Fruit fly (Drosophila melanogaster) whole organism, embryonic: ENCODE data around the gene CtBP.
A peak's percentile ranks its signal among the peaks of the same experiment; 100 is the strongest.

ENCODE experiments used
- Bgb ChIP-seq: fragments of 200-800 bp; sonication (Bioruptor generic); IDR thresholded peaks from 2 replicates; pipeline ENCODE4 v1.3.6; 2022; ENCODE audit warnings: missing biosample characterization, missing genetic modification characterization; ENCODE audit not compliant: partially characterized antibody
- CG11504 ChIP-seq: fragments of 200-800 bp; sonication (Bioruptor generic); optimal IDR thresholded peaks from 3 replicates; lab custom pipeline; 2019; ENCODE audit warnings: missing biosample characterization, mild to moderate bottlenecking, missing genetic modification characterization, moderate library complexity
- CG12942 ChIP-seq: fragments of 200-800 bp; sonication (Bioruptor generic); optimal IDR thresholded peaks from 3 replicates; lab custom pipeline; 2016; ENCODE audit warnings: missing biosample characterization, missing genetic modification characterization
- CG13424 ChIP-seq: fragments of 200-800 bp; sonication (Bioruptor generic); optimal IDR thresholded peaks from 2 replicates; lab custom pipeline; 2019; ENCODE audit warnings: missing biosample characterization, mild to moderate bottlenecking, missing genetic modification characterization, moderate library complexity
- CG1602 ChIP-seq: fragments of 200-800 bp; sonication (Bioruptor generic); optimal IDR thresholded peaks from 3 replicates; lab custom pipeline; 2016; ENCODE audit warnings: missing biosample characterization, missing genetic modification characterization
- CG17568 ChIP-seq: fragments of 200-800 bp; sonication (Bioruptor generic); optimal IDR thresholded peaks from 2 replicates; lab custom pipeline; 2018; ENCODE audit warnings: missing biosample characterization, mild to moderate bottlenecking, missing genetic modification characterization, moderate library complexity
- CG18011 ChIP-seq: fragments of 200-800 bp; sonication (Bioruptor generic); optimal IDR thresholded peaks from 2 replicates; lab custom pipeline; 2017; ENCODE audit warnings: missing biosample characterization, missing genetic modification characterization, mild to moderate bottlenecking, moderate library complexity, missing genotype
- CG2202 ChIP-seq: fragments of 200-800 bp; sonication (Bioruptor generic); optimal IDR thresholded peaks from 2 replicates; lab custom pipeline; 2018; ENCODE audit warnings: missing biosample characterization, mild to moderate bottlenecking, missing genetic modification characterization
- CG3281 ChIP-seq: fragments of 200-800 bp; sonication (Bioruptor generic); optimal IDR thresholded peaks from 3 replicates; lab custom pipeline; 2017; ENCODE audit warnings: missing biosample characterization, mild to moderate bottlenecking, missing genetic modification characterization
- CG34376 ChIP-seq: fragments of 200-800 bp; sonication (Bioruptor generic); optimal IDR thresholded peaks from 2 replicates; lab custom pipeline; 2018; ENCODE audit warnings: missing biosample characterization, mild to moderate bottlenecking, missing genetic modification characterization
- CG4404 ChIP-seq: fragments of 200-800 bp; sonication (Bioruptor generic); IDR thresholded peaks from 2 replicates; pipeline ENCODE4 v1.3.6; 2022; ENCODE audit warnings: missing biosample characterization, missing genetic modification characterization
- CG4707 ChIP-seq: fragments of 200-800 bp; sonication (Bioruptor generic); optimal IDR thresholded peaks from 2 replicates; lab custom pipeline; 2018; ENCODE audit warnings: missing biosample characterization, mild to moderate bottlenecking, missing genetic modification characterization, moderate library complexity
- CG6813 ChIP-seq: fragments of 200-800 bp; sonication (Bioruptor generic); optimal IDR thresholded peaks from 2 replicates; lab custom pipeline; 2017; ENCODE audit warnings: missing biosample characterization, missing genetic modification characterization, mild to moderate bottlenecking, moderate library complexity, missing genetic modification reagents
- CG7987 ChIP-seq: fragments of 200-800 bp; sonication (Bioruptor generic); optimal IDR thresholded peaks from 2 replicates; lab custom pipeline; 2018; ENCODE audit warnings: missing biosample characterization, mild to moderate bottlenecking, missing genetic modification characterization, moderate library complexity
- CG8281 ChIP-seq: fragments of 200-800 bp; sonication (Bioruptor generic); optimal IDR thresholded peaks from 2 replicates; lab custom pipeline; 2018; ENCODE audit warnings: missing biosample characterization, mild to moderate bottlenecking, missing genetic modification characterization, moderate library complexity
- CG8924 ChIP-seq: fragments of 200-800 bp; optimal IDR thresholded peaks from 3 replicates; lab custom pipeline; 2019; ENCODE audit warnings: missing biosample characterization, mild to moderate bottlenecking, missing genetic modification characterization, moderate library complexity
- CG9437 ChIP-seq: fragments of 200-800 bp; sonication (Bioruptor generic); optimal IDR thresholded peaks from 2 replicates; lab custom pipeline; 2018; ENCODE audit warnings: missing biosample characterization, mild to moderate bottlenecking, missing genetic modification characterization
- CG9727 ChIP-seq: fragments of 200-800 bp; sonication (Bioruptor generic); optimal IDR thresholded peaks from 3 replicates; lab custom pipeline; 2017; ENCODE audit warnings: missing biosample characterization, mild to moderate bottlenecking, missing genetic modification characterization
- CrebB ChIP-seq: fragments of 200-800 bp; sonication (Bioruptor generic); optimal IDR thresholded peaks from 3 replicates; lab custom pipeline; 2018; ENCODE audit warnings: missing biosample characterization, mild to moderate bottlenecking, missing genetic modification characterization
- Dek ChIP-seq: fragments of 200-800 bp; sonication (Bioruptor generic); optimal IDR thresholded peaks from 3 replicates; lab custom pipeline; 2019; ENCODE audit warnings: missing biosample characterization, mild to moderate bottlenecking, missing genetic modification characterization, moderate library complexity
- Dip3 ChIP-seq: fragments of 200-800 bp; sonication (Bioruptor generic); optimal IDR thresholded peaks from 3 replicates; lab custom pipeline; 2016; ENCODE audit warnings: missing biosample characterization, missing genetic modification characterization
- Eip74EF ChIP-seq, 2 experiments: fragments of 200-800 bp in 1 of 2; fragments of >200 bp in 1 of 2; sonication (Bioruptor generic) in 1 of 2; optimal IDR thresholded peaks; 2 replicates each; lab custom pipeline; 2017 to 2019; ENCODE audit warnings: missing biosample characterization in 2 of 2, missing genetic modification characterization in 2 of 2, mild to moderate bottlenecking in 1 of 2, moderate library complexity in 1 of 2
- Fer1 ChIP-seq: fragments of 200-800 bp; sonication (Bioruptor generic); optimal IDR thresholded peaks from 2 replicates; lab custom pipeline; 2017; ENCODE audit warnings: missing biosample characterization, mild to moderate bottlenecking, missing genetic modification characterization
- Gsc ChIP-seq: fragments of 200-800 bp; sonication (Bioruptor generic); IDR thresholded peaks from 2 replicates; pipeline ENCODE4 v1.3.6; 2022; ENCODE audit warnings: missing biosample characterization, missing genetic modification characterization
- HmgD ChIP-seq: fragments of 200-800 bp; sonication (Bioruptor generic); optimal IDR thresholded peaks from 3 replicates; lab custom pipeline; 2016; ENCODE audit warnings: missing biosample characterization, missing genetic modification characterization
- HmgZ ChIP-seq: fragments of 200-800 bp; sonication (Bioruptor generic); optimal IDR thresholded peaks from 2 replicates; lab custom pipeline; 2018; ENCODE audit warnings: missing biosample characterization, mild to moderate bottlenecking, missing genetic modification characterization
- MTF-1 ChIP-seq: fragments of 200-800 bp; sonication (Bioruptor generic); optimal IDR thresholded peaks from 2 replicates; lab custom pipeline; 2018; ENCODE audit warnings: missing biosample characterization, mild to moderate bottlenecking, missing genetic modification characterization, borderline replicate concordance
- Mad ChIP-seq: fragments of 200-800 bp; sonication (Bioruptor generic); optimal IDR thresholded peaks from 2 replicates; lab custom pipeline; 2016; ENCODE audit warnings: missing biosample characterization, missing genetic modification characterization
- Meics ChIP-seq: fragments of 200-800 bp; sonication (Bioruptor generic); optimal IDR thresholded peaks from 2 replicates; lab custom pipeline; 2017; ENCODE audit warnings: missing biosample characterization, mild to moderate bottlenecking, missing genetic modification characterization
- Nf-YA ChIP-seq: fragments of 200-800 bp; sonication (Bioruptor generic); IDR thresholded peaks from 2 replicates; pipeline ENCODE4 v1.3.6; 2022; ENCODE audit warnings: missing biosample characterization, missing genetic modification characterization
- Optix ChIP-seq: fragments of 200-800 bp; sonication (Bioruptor generic); IDR thresholded peaks from 3 replicates; pipeline ENCODE4 v1.3.6; 2022; ENCODE audit warnings: missing biosample characterization, missing genetic modification characterization
- ac ChIP-seq: fragments of 200-800 bp; sonication (Bioruptor generic); optimal IDR thresholded peaks from 3 replicates; lab custom pipeline; 2017; ENCODE audit warnings: missing biosample characterization, mild to moderate bottlenecking, missing genetic modification characterization
- br ChIP-seq: fragments of >200 bp; optimal IDR thresholded peaks from 2 replicates; lab custom pipeline; 2017
- crol ChIP-seq: fragments of 200-800 bp; sonication (Bioruptor generic); IDR thresholded peaks from 2 replicates; pipeline ENCODE4 v1.3.6; 2022; ENCODE audit warnings: missing biosample characterization, missing genetic modification characterization
- danr ChIP-seq: fragments of 200-800 bp; sonication (Bioruptor generic); IDR thresholded peaks from 2 replicates; pipeline ENCODE4 v1.3.6; 2022; ENCODE audit warnings: missing biosample characterization, missing genetic modification characterization
- disco-r ChIP-seq: fragments of 200-800 bp; sonication (Bioruptor generic); optimal IDR thresholded peaks from 2 replicates; lab custom pipeline; 2016; ENCODE audit warnings: missing biosample characterization, missing genetic modification characterization
- dm ChIP-seq: fragments of 200-800 bp; sonication (Bioruptor generic); optimal IDR thresholded peaks from 3 replicates; lab custom pipeline; 2016; ENCODE audit warnings: missing biosample characterization, missing genetic modification characterization
- dmrt99B ChIP-seq: fragments of 200-800 bp; sonication (Bioruptor generic); optimal IDR thresholded peaks from 2 replicates; lab custom pipeline; 2018; ENCODE audit warnings: missing biosample characterization, mild to moderate bottlenecking, missing genetic modification characterization, moderate library complexity
- ems ChIP-seq: fragments of 200-800 bp; sonication (Bioruptor generic); optimal IDR thresholded peaks from 3 replicates; lab custom pipeline; 2016; ENCODE audit warnings: missing biosample characterization, missing genetic modification characterization
- esg ChIP-seq: fragments of 200-800 bp; sonication (Bioruptor generic); conservative IDR thresholded peaks from 2 replicates; pipeline ENCODE4 v1.3.6; 2022; ENCODE audit warnings: missing biosample characterization, missing genetic modification characterization
- fd102C ChIP-seq: fragments of 200-800 bp; sonication (Bioruptor generic); optimal IDR thresholded peaks from 2 replicates; lab custom pipeline; 2018; ENCODE audit warnings: missing biosample characterization, mild to moderate bottlenecking, missing genetic modification characterization, moderate library complexity
- knrl ChIP-seq: fragments of 200-800 bp; sonication (Bioruptor generic); IDR thresholded peaks from 3 replicates; pipeline ENCODE4 v1.3.6; 2022; ENCODE audit warnings: missing biosample characterization, missing genetic modification characterization; ENCODE audit not compliant: partially characterized antibody
- lilli ChIP-seq: fragments of 200-800 bp; sonication (Bioruptor generic); optimal IDR thresholded peaks from 3 replicates; lab custom pipeline; 2016; ENCODE audit warnings: missing biosample characterization, missing genetic modification characterization
- nerfin-2 ChIP-seq: fragments of 200-800 bp; sonication (Bioruptor generic); IDR thresholded peaks from 2 replicates; pipeline ENCODE4 v1.3.6; 2022; ENCODE audit warnings: missing biosample characterization, missing genetic modification characterization; ENCODE audit not compliant: partially characterized antibody
- rib ChIP-seq: fragments of 200-800 bp; sonication (Bioruptor generic); IDR thresholded peaks from 2 replicates; pipeline ENCODE4 v1.3.6; 2022; ENCODE audit warnings: missing biosample characterization, missing genetic modification characterization
- sc ChIP-seq, 3 experiments: fragments of >200 bp in 2 of 3; fragments of 200-800 bp in 1 of 3; sonication (Bioruptor generic) in 1 of 3; optimal IDR thresholded peaks; 2 replicates in 2 of 3; 3 replicates in 1 of 3; lab custom pipeline; 2017; ENCODE audit warnings: mild to moderate bottlenecking in 1 of 3, missing biosample characterization in 1 of 3, missing genetic modification characterization in 1 of 3, missing genetic modification reagents in 1 of 3
- slbo ChIP-seq: fragments of 200-800 bp; sonication (Bioruptor generic); IDR thresholded peaks from 2 replicates; pipeline ENCODE4 v1.3.6; 2022; ENCODE audit warnings: missing biosample characterization, missing genetic modification characterization
- tap ChIP-seq: fragments of 200-800 bp; optimal IDR thresholded peaks from 3 replicates; lab custom pipeline; 2019; ENCODE audit warnings: missing biosample characterization, mild to moderate bottlenecking, missing genetic modification characterization, moderate library complexity
- vfl ChIP-seq: fragments of 200-800 bp; sonication (Bioruptor generic); optimal IDR thresholded peaks from 2 replicates; lab custom pipeline; 2016; ENCODE audit warnings: missing biosample characterization, missing genetic modification characterization
- zen2 ChIP-seq: fragments of 200-800 bp; sonication (Bioruptor generic); IDR thresholded peaks from 3 replicates; pipeline ENCODE4 v1.3.6; 2022; ENCODE audit warnings: missing biosample characterization, missing genetic modification characterization; ENCODE audit not compliant: partially characterized antibody

The CtBP gene

DNA sequence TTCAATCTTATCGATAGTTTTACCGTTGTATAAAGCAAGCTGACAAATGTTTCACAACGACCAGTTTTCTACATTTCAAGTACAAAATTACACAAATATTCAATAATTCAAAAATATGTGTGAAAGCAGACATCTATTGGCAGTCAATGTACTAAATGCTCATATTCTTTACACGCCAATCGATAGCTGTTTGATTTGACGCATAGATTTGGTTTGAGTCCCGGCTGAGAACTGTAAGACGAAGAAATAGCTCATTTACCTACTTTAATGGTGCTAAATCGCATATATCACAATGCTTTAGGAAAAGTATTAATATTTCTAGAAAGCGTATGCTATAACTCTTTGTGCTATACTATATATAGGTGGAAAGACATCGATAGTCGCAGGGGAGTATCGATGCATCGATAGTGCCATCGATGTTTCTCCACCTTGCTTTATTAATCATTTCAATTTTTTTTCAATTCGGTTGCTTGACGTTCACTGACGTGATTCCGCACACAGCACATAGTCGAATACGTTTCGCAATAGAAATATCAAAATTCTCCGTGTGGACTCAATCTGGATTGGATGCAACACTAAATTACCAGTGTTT, 30.7 kb upstream of the CtBP start, which contains the start of gene Paip2 (continued):
- TF ChIP-seq Dek (peak; percentile 19), br (no peak), CG7987 (GFP tag; lab: Kevin White, UChicago) (no peak), CG8924 (peak; percentile 38), CG8281 (no peak), ac (GFP tag; lab: Kevin White, UChicago) (no peak), Meics (GFP tag; lab: Kevin White, UChicago) (no peak), CG17568 (no peak), CG4707 (GFP tag; lab: Kevin White, UChicago) (no peak), Nf-YA (GFP tag; lab: Robert Waterston, UW) (no peak), Eip74EF (GFP tag; optimal IDR thresholded peaks at IDR 0.05; lab: Kevin White, UChicago) (no peak), Dip3 (GFP tag; lab: Kevin White, UChicago) (peak; percentile 9), CG12942 (GFP tag; lab: Kevin White, UChicago) (no peak), CG6813 (GFP tag; lab: Kevin White, UChicago) (no peak), dmrt99B (no peak), CG2202 (tag; lab: Kevin White, UChicago) (no peak), lilli (GFP tag; lab: Kevin White, UChicago) (no peak), Mad (GFP tag; lab: Kevin White, UChicago) (no peak), MTF-1 (GFP tag; lab: Kevin White, UChicago) (no peak), disco-r (GFP tag; lab: Kevin White, UChicago) (no peak), Optix (GFP tag; lab: Robert Waterston, UW) (no peak), tap (no peak), CG1602 (GFP tag; lab: Kevin White, UChicago) (no peak), Fer1 (no peak), CG3281 (GFP tag; lab: Kevin White, UChicago) (no peak), slbo (GFP tag; lab: Robert Waterston, UW) (no peak), danr (GFP tag; lab: Robert Waterston, UW) (no peak), fd102C (GFP tag; lab: Kevin White, UChicago) (no peak), rib (GFP tag; lab: Robert Waterston, UW) (no peak), ems (GFP tag; lab: Kevin White, UChicago) (no peak), nerfin-2 (GFP tag; lab: Robert Waterston, UW) (peak; percentile 98), knrl (GFP tag; lab: Robert Waterston, UW) (peak; percentile 99), dm (GFP tag; lab: Kevin White, UChicago) (peak; percentile 39), HmgZ (tag; lab: Kevin White, UChicago) (peak; percentile 43), Gsc (GFP tag; lab: Robert Waterston, UW) (no peak), crol (GFP tag; lab: Robert Waterston, UW) (no peak), CG4404 (no peak), esg (GFP tag; lab: Robert Waterston, UW) (no peak), Bgb (GFP tag; lab: Robert Waterston, UW) (peak; percentile 97), CrebB (tag; lab: Kevin White, UChicago) (no peak), HmgD (peak; percentile 65), sc (optimal IDR thresholded peaks at IDR 0.05; lab: Kevin White, UChicago) (no peak), sc (GFP tag; optimal IDR thresholded peaks at IDR 0.05; lab: Kevin White, UChicago) (no peak), CG34376 (GFP tag; lab: Kevin White, UChicago) (peak; percentile 44), vfl (GFP tag; lab: Kevin White, UChicago) (no peak), CG18011 (peak; percentile 88), CG9727 (GFP tag; lab: Kevin White, UChicago) (no peak), zen2 (GFP tag; lab: Robert Waterston, UW) (peak; percentile 98), CG11504 (peak; percentile 49), CG9437 (GFP tag; lab: Kevin White, UChicago) (no peak), CG13424 (tag; lab: Kevin White, UChicago) (peak; percentile 10)
